Fruit fly (Drosophila melanogaster) whole organism, adult: ENCODE measurements around the gene CtBP.

Source experiments
- CG11617 ChIP-seq: fragments of 200-800 bp; sonication (Bioruptor generic); optimal IDR thresholded peaks from 2 replicates; lab custom pipeline; 2017; ENCODE audit warnings: mild to moderate bottlenecking, missing biosample characterization, missing genetic modification reagents, missing genetic modification characterization
- CG12768 ChIP-seq: fragments of 200-800 bp; sonication (Bioruptor generic); optimal IDR thresholded peaks from 2 replicates; lab custom pipeline; 2017; ENCODE audit warnings: missing biosample characterization, missing genetic modification characterization, mild to moderate bottlenecking, moderate library complexity, missing genetic modification reagents
- CG14711 ChIP-seq: fragments of 200-800 bp; sonication (Bioruptor generic); optimal IDR thresholded peaks from 2 replicates; lab custom pipeline; 2018; ENCODE audit warnings: missing biosample characterization, mild to moderate bottlenecking, missing genetic modification characterization, moderate library complexity
- CG33017 ChIP-seq: fragments of 200-800 bp; sonication (Bioruptor generic); optimal IDR thresholded peaks from 2 replicates; lab custom pipeline; 2018; ENCODE audit warnings: missing biosample characterization, mild to moderate bottlenecking, missing genetic modification characterization, moderate library complexity
- CG5204 ChIP-seq: fragments of 200-800 bp; sonication (Bioruptor generic); optimal IDR thresholded peaks from 2 replicates; lab custom pipeline; 2016; ENCODE audit warnings: missing biosample characterization, missing genetic modification characterization
- CG7045 ChIP-seq: fragments of 200-800 bp; sonication (Bioruptor generic); optimal IDR thresholded peaks from 2 replicates; lab custom pipeline; 2017; ENCODE audit warnings: missing biosample characterization, mild to moderate bottlenecking, missing genetic modification characterization
- Clk ChIP-seq: fragments of 200-800 bp; sonication (Bioruptor generic); optimal IDR thresholded peaks from 2 replicates; lab custom pipeline; 2017; ENCODE audit warnings: missing biosample characterization, missing genetic modification characterization
- bab1 ChIP-seq: fragments of 200-800 bp; sonication (Bioruptor generic); optimal IDR thresholded peaks from 3 replicates; lab custom pipeline; 2019; ENCODE audit warnings: missing biosample characterization, mild to moderate bottlenecking, missing genetic modification characterization, moderate library complexity
- cic ChIP-seq: fragments of 200-800 bp; sonication (Bioruptor generic); optimal IDR thresholded peaks from 2 replicates; lab custom pipeline; 2017; ENCODE audit warnings: missing biosample characterization, mild to moderate bottlenecking, missing genetic modification characterization, moderate library complexity
- kay ChIP-seq: fragments of 200-800 bp; sonication (Bioruptor generic); peaks from one replicate; lab custom pipeline; 2016; ENCODE audit warnings: missing biosample characterization, missing genetic modification characterization, borderline replicate concordance
- tj ChIP-seq: fragments of 200-800 bp; sonication (Bioruptor generic); optimal IDR thresholded peaks from 3 replicates; lab custom pipeline; 2017; ENCODE audit warnings: missing biosample characterization, mild to moderate bottlenecking, missing genetic modification characterization, moderate library complexity
- toe ChIP-seq: fragments of 200-800 bp; sonication (Bioruptor generic); optimal IDR thresholded peaks from 2 replicates; lab custom pipeline; 2016; ENCODE audit warnings: missing biosample characterization, missing genetic modification characterization

- TF ChIP-seq Clk (GFP tag; lab: Kevin White, UChicago) (no peak), cic (GFP tag; lab: Kevin White, UChicago) (no peak), tj (GFP tag; lab: Kevin White, UChicago) (no peak), CG5204 (GFP tag; lab: Kevin White, UChicago) (no peak), CG14711 (tag; lab: Kevin White, UChicago) (no peak), CG7045 (GFP tag; lab: Kevin White, UChicago) (no peak), bab1 (GFP tag; lab: Kevin White, UChicago) (no peak), CG33017 (tag; lab: Kevin White, UChicago) (no peak), CG11617 (GFP tag; lab: Kevin White, UChicago) (no peak), kay (GFP tag; lab: Kevin White, UChicago) (no peak), toe (GFP tag; lab: Kevin White, UChicago) (no peak), CG12768 (GFP tag; lab: Kevin White, UChicago) (no peak)
These were observed 45.8 kb downstream of the CtBP start, which contains the start of gene sim for dm6 chr3R:13057121-13057805.
